Worm (Caenorhabditis elegans) whole organism, young adult: Measurements from ENCODE around the gene Y58A7A.3.

ENCODE experiments used
- B0261.1 ChIP-seq: sonication (generic microtip); optimal IDR thresholded peaks from 2 replicates; lab custom pipeline; 2016; ENCODE audit warnings: mild to moderate bottlenecking, missing genetic modification characterization, moderate library complexity, missing compliant biosample characterization
- B0336.3 ChIP-seq: fragments of 200-800 bp; sonication (Bioruptor generic); IDR thresholded peaks from 2 replicates; pipeline ENCODE4 v1.3.6; 2022; ENCODE audit warnings: missing genetic modification characterization, missing compliant biosample characterization
- C06A6.2 ChIP-seq: fragments of 200-800 bp; sonication (Bioruptor generic); conservative IDR thresholded peaks from 2 replicates; pipeline ENCODE4 v1.3.6; 2022; ENCODE audit warnings: missing genetic modification characterization, missing compliant biosample characterization
- D2030.7 ChIP-seq: fragments of 200-800 bp; sonication (Bioruptor generic); IDR thresholded peaks from 2 replicates; pipeline ENCODE4 v1.3.6; 2022; ENCODE audit warnings: missing genetic modification reagents, missing genetic modification characterization, missing compliant biosample characterization
- F33H1.4 ChIP-seq: fragments of 200-800 bp; sonication (Bioruptor generic); IDR thresholded peaks from 2 replicates; pipeline ENCODE4 v1.3.6; 2022; ENCODE audit warnings: missing genetic modification reagents, missing genetic modification characterization, missing compliant biosample characterization
- F55B11.4 ChIP-seq: sonication (generic microtip); optimal IDR thresholded peaks from 2 replicates; lab custom pipeline; 2016; ENCODE audit warnings: missing compliant biosample characterization, missing genetic modification characterization, borderline replicate concordance; ENCODE audit not compliant: insufficient read depth
- F57C9.4 ChIP-seq: sonication (generic microtip); optimal IDR thresholded peaks from 2 replicates; lab custom pipeline; 2017; ENCODE audit warnings: mild to moderate bottlenecking, missing genetic modification characterization, missing compliant biosample characterization
- T07F8.4 ChIP-seq: sonication (generic microtip); optimal IDR thresholded peaks from 2 replicates; lab custom pipeline; 2016; ENCODE audit warnings: mild to moderate bottlenecking, missing genetic modification characterization, moderate library complexity, missing compliant biosample characterization
- Y53F4B.3 ChIP-seq: fragments of 200-800 bp; sonication (Bioruptor generic); IDR thresholded peaks from 2 replicates; pipeline ENCODE4 v1.3.6; 2022; ENCODE audit warnings: missing genetic modification reagents, missing genetic modification characterization, missing compliant biosample characterization
- Y56A3A.18 ChIP-seq: fragments of 200-800 bp; sonication (Bioruptor generic); IDR thresholded peaks from 2 replicates; pipeline ENCODE4 v1.3.6; 2022; ENCODE audit warnings: missing genetic modification reagents, missing genetic modification characterization, missing compliant biosample characterization
- Y95B8A.8 ChIP-seq: fragments of 200-800 bp; sonication (Bioruptor generic); IDR thresholded peaks from 2 replicates; pipeline ENCODE4 v1.3.6; 2022; ENCODE audit warnings: missing genetic modification reagents, missing genetic modification characterization, missing compliant biosample characterization
- ZK185.1 ChIP-seq: sonication (generic microtip); optimal IDR thresholded peaks from 2 replicates; lab custom pipeline; 2016; ENCODE audit warnings: mild to moderate bottlenecking, missing genetic modification characterization, missing compliant biosample characterization; ENCODE audit not compliant: poor library complexity, severe bottlenecking
- aptf-3 ChIP-seq: fragments of 200-800 bp; sonication (Bioruptor generic); IDR thresholded peaks from 2 replicates; pipeline ENCODE4 v1.3.6; 2022; ENCODE audit warnings: missing genetic modification characterization, missing compliant biosample characterization
- attf-6 ChIP-seq: fragments of 200-800 bp; sonication (Bioruptor generic); IDR thresholded peaks from 2 replicates; pipeline ENCODE4 v1.3.6; 2022; ENCODE audit warnings: missing genetic modification reagents, missing genetic modification characterization, missing compliant biosample characterization
- cebp-2 ChIP-seq: fragments of 200-800 bp; sonication (Bioruptor generic); IDR thresholded peaks from 2 replicates; pipeline ENCODE4 v1.3.6; 2022; ENCODE audit warnings: missing genetic modification characterization, missing compliant biosample characterization
- ceh-27 ChIP-seq: fragments of 200-800 bp; sonication (Bioruptor generic); optimal IDR thresholded peaks from 2 replicates; lab custom pipeline; 2018; ENCODE audit warnings: mild to moderate bottlenecking, missing genetic modification characterization, moderate library complexity, missing compliant biosample characterization
- chd-7 ChIP-seq: sonication (generic microtip); optimal IDR thresholded peaks from 2 replicates; lab custom pipeline; 2016; ENCODE audit warnings: mild to moderate bottlenecking, missing genetic modification characterization, moderate library complexity, missing compliant biosample characterization
- die-1 ChIP-seq: sonication (generic microtip); optimal IDR thresholded peaks from 2 replicates; lab custom pipeline; 2016; ENCODE audit warnings: missing genotype, mild to moderate bottlenecking, missing genetic modification characterization, missing compliant biosample characterization
- efl-1 ChIP-seq: fragments of 150-350 bp; optimal IDR thresholded peaks from 2 replicates; lab custom pipeline; 2014; ENCODE audit warnings: missing biosample characterization, missing genetic modification reagents, missing genetic modification characterization
- egl-18 ChIP-seq: fragments of 200-800 bp; sonication (Bioruptor generic); IDR thresholded peaks from 2 replicates; pipeline ENCODE4 v1.3.6; 2022; ENCODE audit warnings: missing genetic modification reagents, missing genetic modification characterization, missing compliant biosample characterization
- hlh-12 ChIP-seq: sonication (generic microtip); optimal IDR thresholded peaks from 2 replicates; lab custom pipeline; 2016; ENCODE audit warnings: missing genetic modification characterization, missing compliant biosample characterization
- hmg-1.2 ChIP-seq: fragments of 200-800 bp; sonication (Bioruptor generic); IDR thresholded peaks from 2 replicates; pipeline ENCODE4 v1.3.6; 2022; ENCODE audit warnings: missing genetic modification reagents, missing genetic modification characterization, missing compliant biosample characterization
- lag-1 ChIP-seq: fragments of 200-800 bp; sonication (Bioruptor generic); IDR thresholded peaks from 2 replicates; pipeline ENCODE4 v1.3.6; 2022; ENCODE audit warnings: missing genetic modification reagents, missing genetic modification characterization, missing compliant biosample characterization
- let-526 ChIP-seq: fragments of 200-800 bp; sonication (Bioruptor generic); IDR thresholded peaks from 2 replicates; pipeline ENCODE4 v1.3.6; 2022; ENCODE audit warnings: missing genetic modification reagents, missing genetic modification characterization, missing compliant biosample characterization
- lin-26 ChIP-seq: fragments of 200-800 bp; sonication (Bioruptor generic); IDR thresholded peaks from 2 replicates; pipeline ENCODE4 v1.3.6; 2022; ENCODE audit warnings: missing genetic modification reagents, missing genetic modification characterization, missing compliant biosample characterization
- madf-6 ChIP-seq: fragments of 200-800 bp; sonication (Bioruptor generic); IDR thresholded peaks from 2 replicates; pipeline ENCODE4 v1.3.6; 2022; ENCODE audit warnings: missing genetic modification reagents, missing genetic modification characterization, missing compliant biosample characterization
- madf-8 ChIP-seq: fragments of 200-800 bp; sonication (Bioruptor generic); conservative IDR thresholded peaks from 2 replicates; pipeline ENCODE4 v1.3.6; 2022; ENCODE audit warnings: missing genetic modification reagents, missing genetic modification characterization, missing compliant biosample characterization
- mel-28 ChIP-seq: sonication (generic microtip); optimal IDR thresholded peaks from 2 replicates; lab custom pipeline; 2016; ENCODE audit warnings: borderline replicate concordance, mild to moderate bottlenecking, missing genetic modification characterization, missing compliant biosample characterization
- mes-4 ChIP-seq: sonication (generic microtip); optimal IDR thresholded peaks from 2 replicates; lab custom pipeline; 2016; ENCODE audit warnings: missing genotype, missing genetic modification characterization, missing compliant biosample characterization
- nfya-2 ChIP-seq: fragments of 200-800 bp; sonication (Bioruptor generic); IDR thresholded peaks from 2 replicates; pipeline ENCODE4 v1.3.6; 2022; ENCODE audit warnings: missing genetic modification reagents, missing genetic modification characterization, missing compliant biosample characterization
- nhr-27 ChIP-seq: fragments of 200-800 bp; sonication (Bioruptor generic); optimal IDR thresholded peaks from 2 replicates; lab custom pipeline; 2018; ENCODE audit warnings: mild to moderate bottlenecking, missing genetic modification characterization, moderate library complexity, missing compliant biosample characterization
- nhr-80 ChIP-seq: sonication (generic microtip); optimal IDR thresholded peaks from 2 replicates; lab custom pipeline; 2016; ENCODE audit warnings: missing genetic modification characterization, missing compliant biosample characterization
- repo-1 ChIP-seq: sonication (generic microtip); optimal IDR thresholded peaks from 2 replicates; lab custom pipeline; 2017; ENCODE audit warnings: mild to moderate bottlenecking, missing genetic modification characterization, missing compliant biosample characterization
- rpc-1 ChIP-seq, 2 experiments: fragments of 150-350 bp in 1 of 2; sonication (generic microtip) in 1 of 2; optimal IDR thresholded peaks; 2 replicates each; lab custom pipeline; 2014 to 2018; ENCODE audit warnings: missing biosample characterization in 1 of 2, missing genetic modification characterization in 1 of 2, missing genetic modification reagents in 1 of 2, missing genotype in 1 of 2
- snpc-1.1 ChIP-seq: sonication (generic microtip); optimal IDR thresholded peaks from 2 replicates; lab custom pipeline; 2017; ENCODE audit warnings: missing genetic modification characterization, mild to moderate bottlenecking, missing compliant biosample characterization, antibody characterized with exemption, moderate library complexity, missing genotype, missing genetic modification reagents; ENCODE audit not compliant: insufficient read depth
- snpc-3.4 ChIP-seq: sonication (generic microtip); optimal IDR thresholded peaks from 2 replicates; lab custom pipeline; 2017; ENCODE audit warnings: missing genetic modification characterization, mild to moderate bottlenecking, missing compliant biosample characterization, antibody characterized with exemption, moderate library complexity, missing genotype, missing genetic modification reagents
- snpc-4 ChIP-seq, 5 experiments: fragments of 150-350 bp in 1 of 5; sonication (generic microtip) in 4 of 5; optimal IDR thresholded peaks; 2 replicates each; lab custom pipeline; 2014 to 2018; ENCODE audit warnings: missing genetic modification characterization in 5 of 5, missing biosample characterization in 3 of 5, antibody characterized with exemption in 2 of 5, mild to moderate bottlenecking in 2 of 5, missing compliant biosample characterization in 2 of 5, missing genotype in 2 of 5, moderate library complexity in 2 of 5, missing genetic modification reagents in 1 of 5
- somi-1 ChIP-seq: fragments of 200-800 bp; sonication (Bioruptor generic); optimal IDR thresholded peaks from 2 replicates; lab custom pipeline; 2018; ENCODE audit warnings: mild to moderate bottlenecking, missing genetic modification characterization, missing compliant biosample characterization
- unc-62 ChIP-seq: fragments of 150-350 bp; optimal IDR thresholded peaks from 2 replicates; lab custom pipeline; 2014; ENCODE audit warnings: missing biosample characterization, missing genetic modification reagents, missing genetic modification characterization
- zfh-2 ChIP-seq: fragments of 200-800 bp; sonication (Bioruptor generic); conservative IDR thresholded peaks from 2 replicates; pipeline ENCODE4 v1.3.6; 2022; ENCODE audit warnings: missing genetic modification reagents, missing genetic modification characterization, missing compliant biosample characterization
- zim-3 ChIP-seq: sonication (generic microtip); optimal IDR thresholded peaks from 2 replicates; lab custom pipeline; 2017; ENCODE audit warnings: mild to moderate bottlenecking, missing genetic modification characterization, moderate library complexity, missing compliant biosample characterization
- ztf-22 ChIP-seq: fragments of 200-800 bp; sonication (Bioruptor generic); optimal IDR thresholded peaks from 2 replicates; lab custom pipeline; 2018; ENCODE audit warnings: mild to moderate bottlenecking, missing genetic modification characterization, moderate library complexity, missing compliant biosample characterization
- ztf-25 ChIP-seq: fragments of 200-800 bp; sonication (Bioruptor generic); IDR thresholded peaks from 2 replicates; pipeline ENCODE4 v1.3.6; 2022; ENCODE audit warnings: missing genetic modification reagents, missing genetic modification characterization, missing compliant biosample characterization
- ztf-26 ChIP-seq: sonication (generic microtip); optimal IDR thresholded peaks from 2 replicates; lab custom pipeline; 2017; ENCODE audit warnings: missing genetic modification characterization, missing compliant biosample characterization
- ztf-3 ChIP-seq: fragments of 200-800 bp; sonication (Bioruptor generic); optimal IDR thresholded peaks from 2 replicates; lab custom pipeline; 2018; ENCODE audit warnings: mild to moderate bottlenecking, missing genetic modification characterization, missing compliant biosample characterization

The Y58A7A.3 gene

ce11 chrV:5035058-5035457 lies 45.6 kb downstream of the Y58A7A.3 start, which contains the start of gene K11D12.6:
Gene K11D12.6, minus strand, starts transcription at chrV:5035158.
- TF ChIP-seq zfh-2: no peak
- no peak for TF ChIP-seq mes-4 (tag; lab: Kevin White, UChicago)
- no peak for TF ChIP-seq C06A6.2
- no peak for TF ChIP-seq snpc-1.1 (tag; lab: Kevin White, UChicago)
- TF ChIP-seq B0261.1 (tag; lab: Kevin White, UChicago): no peak
- no peak for TF ChIP-seq rpc-1 (optimal IDR thresholded peaks at IDR 0.05; lab: Kevin White, UChicago)
- no peak for TF ChIP-seq rpc-1 (tag; optimal IDR thresholded peaks at IDR 0.05; lab: Kevin White, UChicago)
- TF ChIP-seq F33H1.4 (GFP tag; lab: Robert Waterston, UW): no peak
- TF ChIP-seq snpc-4 (GFP tag; optimal IDR thresholded peaks at IDR 0.05; lab: Kevin White, UChicago): no peak
- no peak for TF ChIP-seq snpc-4 (tag; optimal IDR thresholded peaks at IDR 0.05; lab: Kevin White, UChicago)
- no peak for TF ChIP-seq F55B11.4 (tag; lab: Kevin White, UChicago)
- no peak for TF ChIP-seq madf-8 (GFP tag; lab: Robert Waterston, UW)
- no peak for TF ChIP-seq T07F8.4 (tag; lab: Kevin White, UChicago)
- TF ChIP-seq B0336.3 (GFP tag; lab: Robert Waterston, UW): no peak
- TF ChIP-seq hmg-1.2 (GFP tag; lab: Robert Waterston, UW): no peak
- no peak for TF ChIP-seq D2030.7 (GFP tag; lab: Robert Waterston, UW)
- TF ChIP-seq, all 124 proteins: peak for 0

- no peak for TF ChIP-seq efl-1 (GFP tag; lab: Kevin White, UChicago)
- no peak for TF ChIP-seq lin-26 (GFP tag; lab: Robert Waterston, UW)
- no peak for TF ChIP-seq nhr-27 (tag; lab: Kevin White, UChicago)
- no peak for TF ChIP-seq egl-18 (GFP tag; lab: Robert Waterston, UW)
- TF ChIP-seq ztf-22 (GFP tag; lab: Kevin White, UChicago): no peak
- no peak for TF ChIP-seq madf-6 (GFP tag; lab: Robert Waterston, UW)
- TF ChIP-seq Y56A3A.18 (GFP tag; lab: Robert Waterston, UW): no peak
- TF ChIP-seq lag-1 (GFP tag; lab: Robert Waterston, UW): no peak
- no peak for TF ChIP-seq die-1 (tag; lab: Kevin White, UChicago)
- no peak for TF ChIP-seq F57C9.4 (tag; lab: Kevin White, UChicago)
- TF ChIP-seq Y95B8A.8 (GFP tag; lab: Robert Waterston, UW): no peak
- TF ChIP-seq let-526: no peak
- TF ChIP-seq attf-6 (GFP tag; lab: Robert Waterston, UW): no peak
- TF ChIP-seq aptf-3 (GFP tag; lab: Robert Waterston, UW): no peak
- TF ChIP-seq cebp-2 (GFP tag; lab: Robert Waterston, UW): no peak
- no peak for TF ChIP-seq zim-3 (tag; lab: Kevin White, UChicago)
Observed at ce11 chrV:5033099-5033498, 47.6 kb downstream of the Y58A7A.3 start, which contains the start of gene K11D12.13. Gene K11D12.13, plus strand, starts transcription at chrV:5033399.

- TF ChIP-seq mel-28 (tag; lab: Kevin White, UChicago): no peak
- TF ChIP-seq somi-1: peak; percentile 17
- TF ChIP-seq cebp-2 (GFP tag; lab: Robert Waterston, UW): no peak
- no peak for TF ChIP-seq ceh-27 (GFP tag; lab: Kevin White, UChicago)
- TF ChIP-seq ZK185.1 (tag; lab: Kevin White, UChicago): no peak
- no peak for TF ChIP-seq ztf-26 (tag; lab: Kevin White, UChicago)
- TF ChIP-seq unc-62 (GFP tag; lab: Kevin White, UChicago): no peak
- TF ChIP-seq Y53F4B.3 (GFP tag; lab: Robert Waterston, UW): no peak
- peak; percentile 35 for TF ChIP-seq nhr-80 (tag; lab: Kevin White, UChicago)
- TF ChIP-seq repo-1 (tag; lab: Kevin White, UChicago): no peak
- TF ChIP-seq snpc-4 (GFP tag; optimal IDR thresholded peaks at IDR 0.05; lab: Kevin White, UChicago): no peak
- TF ChIP-seq snpc-4 (tag; optimal IDR thresholded peaks at IDR 0.05; lab: Kevin White, UChicago): no peak
- TF ChIP-seq snpc-3.4 (tag; lab: Kevin White, UChicago): no peak
- no peak for TF ChIP-seq ztf-25 (GFP tag; lab: Robert Waterston, UW)
- no peak for TF ChIP-seq nfya-2
- TF ChIP-seq ztf-3 (GFP tag; lab: Kevin White, UChicago): no peak
- no peak for TF ChIP-seq hlh-12 (tag; lab: Kevin White, UChicago)
- TF ChIP-seq aptf-3 (GFP tag; lab: Robert Waterston, UW): no peak
- TF ChIP-seq chd-7 (tag; lab: Kevin White, UChicago): no peak
Observed at ce11 chrV:5032176-5032575, 48.5 kb downstream of the Y58A7A.3 start.
